Worm (Caenorhabditis elegans) whole organism, young adult: ENCODE data around the gene T05A8.7.

Source experiments
- B0035.1 ChIP-seq: sonication (generic microtip); optimal IDR thresholded peaks from 2 replicates; lab custom pipeline; 2016; ENCODE audit warnings: missing genetic modification characterization, mild to moderate bottlenecking, missing compliant biosample characterization, missing genotype, missing genetic modification reagents
- C17E4.6 ChIP-seq: fragments of 200-800 bp; sonication (Bioruptor generic); IDR thresholded peaks from 2 replicates; pipeline ENCODE4 v1.3.6; 2022; ENCODE audit warnings: missing genetic modification reagents, missing genetic modification characterization, missing compliant biosample characterization
- F22D6.2 ChIP-seq: sonication (generic microtip); optimal IDR thresholded peaks from 2 replicates; lab custom pipeline; 2016; ENCODE audit warnings: mild to moderate bottlenecking, missing genetic modification characterization, missing compliant biosample characterization
- F33H1.4 ChIP-seq: fragments of 200-800 bp; sonication (Bioruptor generic); IDR thresholded peaks from 2 replicates; pipeline ENCODE4 v1.3.6; 2022; ENCODE audit warnings: missing genetic modification reagents, missing genetic modification characterization, missing compliant biosample characterization
- F39B2.1 ChIP-seq: fragments of 200-800 bp; sonication (Bioruptor generic); IDR thresholded peaks from 2 replicates; pipeline ENCODE4 v1.3.6; 2022; ENCODE audit warnings: missing genetic modification reagents, missing genetic modification characterization, missing compliant biosample characterization
- F49E8.2 ChIP-seq: sonication (generic microtip); optimal IDR thresholded peaks from 3 replicates; lab custom pipeline; 2017; ENCODE audit warnings: missing genetic modification characterization, mild to moderate bottlenecking, missing compliant biosample characterization, antibody characterized with exemption, moderate library complexity; ENCODE audit not compliant: insufficient read depth
- F57C9.4 ChIP-seq: sonication (generic microtip); optimal IDR thresholded peaks from 2 replicates; lab custom pipeline; 2017; ENCODE audit warnings: mild to moderate bottlenecking, missing genetic modification characterization, missing compliant biosample characterization
- Y53G8AR.9 ChIP-seq: fragments of 200-800 bp; sonication (Bioruptor generic); conservative IDR thresholded peaks from 2 replicates; pipeline ENCODE4 v1.3.6; 2022; ENCODE audit warnings: missing genetic modification reagents, missing genetic modification characterization, missing compliant biosample characterization
- Y79H2A.3 ChIP-seq: fragments of 200-800 bp; sonication (Bioruptor generic); conservative IDR thresholded peaks from 2 replicates; pipeline ENCODE4 v1.3.6; 2022; ENCODE audit warnings: missing genetic modification reagents, missing genetic modification characterization, missing compliant biosample characterization
- atf-7 ChIP-seq: sonication (generic microtip); optimal IDR thresholded peaks from 2 replicates; lab custom pipeline; 2017; ENCODE audit warnings: mild to moderate bottlenecking, missing genetic modification characterization, missing compliant biosample characterization
- attf-3 ChIP-seq: fragments of 200-800 bp; sonication (Bioruptor generic); conservative IDR thresholded peaks from 2 replicates; pipeline ENCODE4 v1.3.6; 2022; ENCODE audit warnings: missing genetic modification reagents, missing genetic modification characterization, missing compliant biosample characterization
- bed-1 ChIP-seq: fragments of 200-800 bp; sonication (Bioruptor generic); IDR thresholded peaks from 2 replicates; pipeline ENCODE4 v1.3.6; 2022; ENCODE audit warnings: missing genetic modification reagents, missing genetic modification characterization, missing compliant biosample characterization
- cebp-1 ChIP-seq, 2 experiments: fragments of 200-800 bp in 1 of 2; sonication (Bioruptor generic) in 1 of 2; sonication (generic microtip) in 1 of 2; IDR thresholded peaks in 1 of 2; optimal IDR thresholded peaks in 1 of 2; 2 replicates each; pipeline versions ENCODE4 v1.3.6 to Lab custom; 2017 to 2022; ENCODE audit warnings: missing compliant biosample characterization in 2 of 2, missing genetic modification characterization in 2 of 2, mild to moderate bottlenecking in 1 of 2, missing genetic modification reagents in 1 of 2, moderate library complexity in 1 of 2
- ceh-27 ChIP-seq: fragments of 200-800 bp; sonication (Bioruptor generic); optimal IDR thresholded peaks from 2 replicates; lab custom pipeline; 2018; ENCODE audit warnings: mild to moderate bottlenecking, missing genetic modification characterization, moderate library complexity, missing compliant biosample characterization
- chd-7 ChIP-seq: sonication (generic microtip); optimal IDR thresholded peaks from 2 replicates; lab custom pipeline; 2016; ENCODE audit warnings: mild to moderate bottlenecking, missing genetic modification characterization, moderate library complexity, missing compliant biosample characterization
- egl-18 ChIP-seq: fragments of 200-800 bp; sonication (Bioruptor generic); IDR thresholded peaks from 2 replicates; pipeline ENCODE4 v1.3.6; 2022; ENCODE audit warnings: missing genetic modification reagents, missing genetic modification characterization, missing compliant biosample characterization
- ekl-4 ChIP-seq: fragments of 200-800 bp; sonication (Bioruptor generic); IDR thresholded peaks from 2 replicates; pipeline ENCODE4 v1.3.6; 2022; ENCODE audit warnings: missing genetic modification reagents, missing genetic modification characterization, missing compliant biosample characterization
- ets-4 ChIP-seq: fragments of 200-800 bp; sonication (Bioruptor generic); optimal IDR thresholded peaks from 2 replicates; lab custom pipeline; 2018; ENCODE audit warnings: mild to moderate bottlenecking, missing genetic modification characterization, missing compliant biosample characterization
- gei-17 ChIP-seq: fragments of 200-800 bp; sonication (Bioruptor generic); optimal IDR thresholded peaks from 2 replicates; lab custom pipeline; 2018; ENCODE audit warnings: mild to moderate bottlenecking, missing genetic modification characterization, missing compliant biosample characterization
- hlh-12 ChIP-seq: sonication (generic microtip); optimal IDR thresholded peaks from 2 replicates; lab custom pipeline; 2016; ENCODE audit warnings: missing genetic modification characterization, missing compliant biosample characterization
- hlh-26 ChIP-seq: fragments of 200-800 bp; sonication (Bioruptor generic); conservative IDR thresholded peaks from 2 replicates; pipeline ENCODE4 v1.3.6; 2022; ENCODE audit warnings: missing genetic modification reagents, missing genetic modification characterization, missing compliant biosample characterization
- hrde-1 ChIP-seq: sonication (generic microtip); optimal IDR thresholded peaks from 2 replicates; lab custom pipeline; 2016; ENCODE audit warnings: missing genetic modification characterization, mild to moderate bottlenecking, missing compliant biosample characterization, moderate library complexity, missing genotype, missing genetic modification reagents, borderline replicate concordance
- hsf-1 ChIP-seq: fragments of 200-800 bp; sonication (Bioruptor generic); IDR thresholded peaks from 2 replicates; pipeline ENCODE4 v1.3.6; 2022; ENCODE audit warnings: missing genetic modification reagents, missing genetic modification characterization, missing compliant biosample characterization
- lin-35 ChIP-seq, 3 experiments: fragments of 150-350 bp in 2 of 3; sonication (generic microtip) in 1 of 3; optimal IDR thresholded peaks; 2 replicates each; lab custom pipeline; 2014 to 2018; ENCODE audit warnings: missing biosample characterization in 3 of 3, missing genetic modification characterization in 3 of 3, missing genetic modification reagents in 3 of 3
- lin-40 ChIP-seq: sonication (generic microtip); optimal IDR thresholded peaks from 2 replicates; lab custom pipeline; 2016; ENCODE audit warnings: missing genetic modification characterization, mild to moderate bottlenecking, missing compliant biosample characterization, missing genotype, missing genetic modification reagents
- lsy-27 ChIP-seq: sonication (generic microtip); optimal IDR thresholded peaks from 2 replicates; lab custom pipeline; 2017; ENCODE audit warnings: missing genetic modification characterization, mild to moderate bottlenecking, missing compliant biosample characterization, antibody characterized with exemption, missing genotype, borderline replicate concordance; ENCODE audit not compliant: insufficient read depth
- madf-10 ChIP-seq: sonication (generic microtip); optimal IDR thresholded peaks from 2 replicates; lab custom pipeline; 2016; ENCODE audit warnings: mild to moderate bottlenecking, missing genetic modification characterization, missing compliant biosample characterization
- mes-4 ChIP-seq: sonication (generic microtip); optimal IDR thresholded peaks from 2 replicates; lab custom pipeline; 2016; ENCODE audit warnings: missing genotype, missing genetic modification characterization, missing compliant biosample characterization
- nhr-120 ChIP-seq: fragments of 200-800 bp; sonication (Bioruptor generic); IDR thresholded peaks from 2 replicates; pipeline ENCODE4 v1.3.6; 2022; ENCODE audit warnings: missing genetic modification characterization, missing compliant biosample characterization
- nhr-27 ChIP-seq: fragments of 200-800 bp; sonication (Bioruptor generic); optimal IDR thresholded peaks from 2 replicates; lab custom pipeline; 2018; ENCODE audit warnings: mild to moderate bottlenecking, missing genetic modification characterization, moderate library complexity, missing compliant biosample characterization
- pbrm-1 ChIP-seq: fragments of 200-800 bp; sonication (Bioruptor generic); IDR thresholded peaks from 2 replicates; pipeline ENCODE4 v1.3.6; 2022; ENCODE audit warnings: missing genetic modification reagents, missing genetic modification characterization, missing compliant biosample characterization
- rcor-1 ChIP-seq: fragments of 200-800 bp; sonication (Bioruptor generic); IDR thresholded peaks from 2 replicates; pipeline ENCODE4 v1.3.6; 2022; ENCODE audit warnings: missing genetic modification reagents, missing genetic modification characterization, missing compliant biosample characterization
- rpc-1 ChIP-seq, 2 experiments: fragments of 150-350 bp in 1 of 2; sonication (generic microtip) in 1 of 2; optimal IDR thresholded peaks; 2 replicates each; lab custom pipeline; 2014 to 2018; ENCODE audit warnings: missing biosample characterization in 1 of 2, missing genetic modification characterization in 1 of 2, missing genetic modification reagents in 1 of 2, missing genotype in 1 of 2
- sea-2 ChIP-seq: fragments of 200-800 bp; sonication (Bioruptor generic); IDR thresholded peaks from 2 replicates; pipeline ENCODE4 v1.3.6; 2022; ENCODE audit warnings: missing genetic modification characterization, missing compliant biosample characterization
- somi-1 ChIP-seq: fragments of 200-800 bp; sonication (Bioruptor generic); optimal IDR thresholded peaks from 2 replicates; lab custom pipeline; 2018; ENCODE audit warnings: mild to moderate bottlenecking, missing genetic modification characterization, missing compliant biosample characterization
- tbp1 ChIP-seq: fragments of 200-800 bp; sonication (Bioruptor generic); optimal IDR thresholded peaks from 2 replicates; lab custom pipeline; 2018; ENCODE audit warnings: mild to moderate bottlenecking, missing genetic modification characterization, missing compliant biosample characterization
- unc-130 ChIP-seq: sonication (generic microtip); optimal IDR thresholded peaks from 2 replicates; lab custom pipeline; 2016; ENCODE audit warnings: missing genetic modification reagents, missing genetic modification characterization, missing compliant biosample characterization
- zim-3 ChIP-seq: sonication (generic microtip); optimal IDR thresholded peaks from 2 replicates; lab custom pipeline; 2017; ENCODE audit warnings: mild to moderate bottlenecking, missing genetic modification characterization, moderate library complexity, missing compliant biosample characterization
- ztf-25 ChIP-seq: fragments of 200-800 bp; sonication (Bioruptor generic); IDR thresholded peaks from 2 replicates; pipeline ENCODE4 v1.3.6; 2022; ENCODE audit warnings: missing genetic modification reagents, missing genetic modification characterization, missing compliant biosample characterization
- ztf-6 ChIP-seq: fragments of 200-800 bp; sonication (Bioruptor generic); IDR thresholded peaks from 2 replicates; pipeline ENCODE4 v1.3.6; 2022; ENCODE audit warnings: missing genetic modification reagents, missing genetic modification characterization, missing compliant biosample characterization

T05A8.7 gene

DNA sequence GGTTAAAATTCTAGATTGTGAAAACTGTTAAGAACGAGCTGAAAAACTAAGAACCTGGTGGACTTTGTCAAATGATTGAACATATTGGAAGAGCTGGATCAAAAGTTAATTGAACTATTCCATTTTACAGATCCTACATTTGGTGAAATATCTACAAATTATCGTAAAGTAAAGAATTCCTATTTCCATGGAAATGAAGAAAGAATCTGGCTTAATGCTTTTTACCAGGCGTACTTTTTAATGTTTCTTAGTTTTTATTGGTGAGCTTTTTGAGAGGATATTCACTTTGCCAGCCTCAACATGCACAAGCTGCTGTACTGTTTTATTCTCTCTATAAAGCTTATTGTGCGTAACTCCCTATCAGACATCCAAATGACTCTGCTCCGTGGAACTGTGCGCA is 35.7 kb upstream of the T05A8.7 start, which contains the start of gene F08D12.4 (continued):
- no peak for TF ChIP-seq rcor-1 (GFP tag; lab: Robert Waterston, UW)
- TF ChIP-seq gei-17: no peak

DNA sequence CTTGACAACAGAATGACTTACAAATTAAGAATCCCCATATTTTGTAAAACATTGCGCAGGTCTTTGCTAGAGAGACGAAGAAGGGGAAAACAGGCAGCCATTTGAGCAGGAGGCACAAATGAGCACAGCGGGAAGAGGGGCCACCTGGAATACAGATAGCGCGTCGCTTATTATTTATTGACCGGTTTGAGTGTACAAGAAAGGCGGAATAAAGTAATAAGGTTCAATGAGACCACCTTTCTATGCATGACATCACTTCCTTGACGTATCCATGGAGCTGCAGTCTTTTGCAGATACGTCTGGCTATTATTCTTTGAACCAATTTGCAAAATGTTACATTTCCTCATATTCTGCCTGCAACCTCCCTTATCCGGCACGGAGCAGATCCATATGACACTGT is 32.8 kb upstream of the T05A8.7 start, which contains the start of gene fbxb-111:
TSS of gene fbxb-111 (minus strand) at position 101 of the 400 bp plus-strand sequence.
- TF ChIP-seq hlh-26 (GFP tag; lab: Robert Waterston, UW): no peak
- no peak for TF ChIP-seq tbp1
- no peak for TF ChIP-seq egl-18 (GFP tag; lab: Robert Waterston, UW)
- no peak for TF ChIP-seq lin-40 (tag; lab: Kevin White, UChicago)
- no peak for TF ChIP-seq F49E8.2 (tag; lab: Kevin White, UChicago)
- no peak for TF ChIP-seq attf-3 (GFP tag; lab: Robert Waterston, UW)

DNA sequence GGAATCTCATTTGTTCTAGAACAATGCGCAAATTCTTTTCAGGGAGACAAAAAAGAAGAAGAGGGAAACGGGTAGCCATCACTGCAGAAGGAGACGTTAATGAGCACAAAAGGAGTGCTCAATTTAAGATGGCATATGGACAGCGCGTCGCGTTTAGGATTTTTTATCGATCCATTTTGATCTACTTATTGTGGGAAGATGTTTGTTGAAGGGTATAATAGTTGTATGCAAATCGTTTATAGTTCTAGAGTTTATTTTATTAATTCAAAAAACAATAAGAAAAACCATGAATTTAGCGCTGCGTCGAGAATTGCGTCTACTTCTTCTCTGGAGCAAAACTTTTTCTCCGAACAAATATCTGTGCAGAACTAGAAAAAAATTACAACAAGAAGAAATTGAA is 31.4 kb upstream of the T05A8.7 start, which contains the start of gene sdz-9:
TSS of gene sdz-9 (minus strand) at position 101 of the 400 bp plus-strand sequence.
- no peak for TF ChIP-seq hrde-1 (tag; lab: Kevin White, UChicago)
- no peak for TF ChIP-seq ztf-25 (GFP tag; lab: Robert Waterston, UW)
- no peak for TF ChIP-seq atf-7 (tag; lab: Kevin White, UChicago)
- no peak for TF ChIP-seq ceh-27 (GFP tag; lab: Kevin White, UChicago)
- TF ChIP-seq B0035.1: no peak
- TF ChIP-seq Y53G8AR.9 (GFP tag; lab: Robert Waterston, UW): no peak
- TF ChIP-seq F33H1.4 (GFP tag; lab: Robert Waterston, UW): no peak
- no peak for TF ChIP-seq somi-1
- TF ChIP-seq nhr-120 (GFP tag; lab: Robert Waterston, UW): no peak
- no peak for TF ChIP-seq F57C9.4 (tag; lab: Kevin White, UChicago)
- TF ChIP-seq hlh-12: no peak
- no peak for TF ChIP-seq chd-7 (tag; lab: Kevin White, UChicago)
- no peak for TF ChIP-seq sea-2
- TF ChIP-seq pbrm-1 (GFP tag; lab: Robert Waterston, UW): no peak
- TF ChIP-seq ztf-6 (GFP tag; lab: Robert Waterston, UW): no peak
- TF ChIP-seq zim-3 (tag; lab: Kevin White, UChicago): no peak

DNA sequence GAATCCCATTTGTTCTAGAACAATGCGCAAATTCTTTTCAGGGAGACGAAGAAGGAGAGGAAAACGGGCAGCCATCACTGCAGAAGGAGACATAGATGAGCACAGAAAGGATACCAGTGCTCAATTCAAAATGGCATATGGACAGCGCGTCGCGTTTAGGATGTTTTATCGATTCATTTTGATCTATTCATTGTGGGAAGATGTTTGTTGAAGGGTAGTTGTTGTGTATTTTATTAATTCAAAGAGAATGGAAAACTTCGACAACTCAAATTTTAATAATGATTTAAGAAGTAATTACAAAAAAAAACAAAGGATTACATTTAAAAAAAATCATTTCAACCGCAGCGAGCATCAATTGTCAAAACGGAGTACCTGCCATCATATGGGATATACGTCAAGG is 30.0 kb upstream of the T05A8.7 start, which contains the start of gene sdz-10:
TSS of gene sdz-10 (minus strand) at position 101 of the 400 bp plus-strand sequence.
- TF ChIP-seq nhr-27 (tag; lab: Kevin White, UChicago): no peak

DNA sequence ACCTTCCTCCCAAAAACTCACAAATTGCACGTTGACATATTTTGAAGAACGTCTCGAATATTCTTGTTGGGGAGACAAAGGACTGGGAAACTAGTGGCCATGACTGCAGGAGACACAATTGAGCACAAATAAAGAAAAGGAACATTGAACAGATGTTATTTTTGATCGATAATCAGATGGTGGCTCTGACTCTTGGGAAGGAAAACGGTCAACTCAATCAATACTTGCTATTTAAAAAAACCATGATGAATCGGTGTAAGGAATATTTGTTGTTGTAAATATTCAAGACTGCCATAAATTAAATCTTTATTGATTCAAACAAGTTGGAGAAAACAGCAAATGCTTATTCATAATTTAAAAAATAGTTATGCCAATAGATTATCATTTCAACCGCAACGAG is 28.6 kb upstream of the T05A8.7 start, which contains the start of gene fbxb-105:
TSS of gene fbxb-105 (minus strand) at position 101 of the 400 bp plus-strand sequence.
- no peak for TF ChIP-seq ekl-4 (GFP tag; lab: Robert Waterston, UW)
- TF ChIP-seq nhr-27 (tag; lab: Kevin White, UChicago): no peak
- TF ChIP-seq madf-10 (tag; lab: Kevin White, UChicago): no peak
- no peak for TF ChIP-seq ets-4 (GFP tag; lab: Kevin White, UChicago)
- no peak for TF ChIP-seq bed-1 (GFP tag; lab: Robert Waterston, UW)
- TF ChIP-seq F22D6.2: no peak
- TF ChIP-seq, all 124 proteins: peak for 0

DNA sequence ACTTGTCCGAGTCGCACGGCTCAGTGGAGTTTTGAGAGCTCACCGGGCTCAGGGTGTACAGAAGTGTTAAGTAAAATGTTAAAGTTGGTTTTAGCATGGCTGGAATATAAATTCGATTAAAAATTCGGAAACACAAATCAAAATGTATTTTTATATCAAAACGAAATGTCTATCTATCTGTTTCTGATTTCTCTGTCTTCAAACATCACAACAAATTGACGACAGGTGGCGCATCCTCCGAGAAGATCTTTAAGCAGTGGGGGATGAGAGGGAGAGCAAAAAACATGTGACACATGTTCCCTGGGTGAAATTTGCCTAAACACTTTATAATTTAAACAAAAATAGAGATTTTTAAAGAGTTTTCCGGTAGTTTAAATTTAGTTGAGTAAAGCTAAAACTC is 26.9 kb upstream of the T05A8.7 start, which contains the start of gene F08D12.7:
TSS of gene F08D12.7 (minus strand) at position 101 of the 400 bp plus-strand sequence.
- TF ChIP-seq lin-35 (GFP tag; optimal IDR thresholded peaks at IDR 0.05; lab: Kevin White, UChicago) (no peak), madf-10 (tag; lab: Kevin White, UChicago) (no peak), ztf-6 (GFP tag; lab: Robert Waterston, UW) (no peak), lsy-27 (tag; lab: Kevin White, UChicago) (no peak), hsf-1 (GFP tag; lab: Robert Waterston, UW) (no peak), cebp-1 (GFP tag; IDR thresholded peaks at IDR 0.05; lab: Robert Waterston, UW) (no peak), cebp-1 (tag; optimal IDR thresholded peaks at IDR 0.05; lab: Kevin White, UChicago) (no peak), Y79H2A.3 (no peak), mes-4 (tag; lab: Kevin White, UChicago) (no peak), F39B2.1 (no peak), C17E4.6 (no peak), unc-130 (GFP tag; lab: Kevin White, UChicago) (no peak), rpc-1 (optimal IDR thresholded peaks at IDR 0.05; lab: Kevin White, UChicago) (no peak), rpc-1 (tag; optimal IDR thresholded peaks at IDR 0.05; lab: Kevin White, UChicago) (no peak)
